Worm (Caenorhabditis elegans) whole organism, mixed stage, embryonic: ENCODE data around the gene R08F11.1.

ENCODE experiments used
- drap-1 ChIP-seq: fragments of 200-800 bp; sonication (Bioruptor generic); optimal IDR thresholded peaks from 3 replicates; lab custom pipeline; 2018; ENCODE audit warnings: mild to moderate bottlenecking, missing genetic modification characterization, missing compliant biosample characterization
- lin-13 ChIP-seq: fragments of 150-350 bp; optimal IDR thresholded peaks from 2 replicates; lab custom pipeline; 2014; ENCODE audit warnings: missing biosample characterization, missing genetic modification characterization
- lsy-2 ChIP-seq: fragments of 150-350 bp; optimal IDR thresholded peaks from 2 replicates; lab custom pipeline; 2014; ENCODE audit warnings: missing biosample characterization, missing genetic modification characterization
- mab-5 ChIP-seq: fragments of 150-350 bp; optimal IDR thresholded peaks from 2 replicates; lab custom pipeline; 2014; ENCODE audit warnings: missing biosample characterization, missing genetic modification characterization
- nhr-12 ChIP-seq: fragments of 150-350 bp; optimal IDR thresholded peaks from 2 replicates; lab custom pipeline; 2014; ENCODE audit warnings: missing biosample characterization, missing genetic modification characterization
- nhr-237 ChIP-seq: fragments of 150-350 bp; optimal IDR thresholded peaks from 2 replicates; lab custom pipeline; 2014; ENCODE audit warnings: missing biosample characterization, missing genetic modification characterization
- nhr-28 ChIP-seq: fragments of 150-350 bp; optimal IDR thresholded peaks from 2 replicates; lab custom pipeline; 2014; ENCODE audit warnings: missing biosample characterization, missing genetic modification characterization
- pha-4 ChIP-seq: fragments of 150-350 bp; optimal IDR thresholded peaks from 2 replicates; lab custom pipeline; 2018; ENCODE audit warnings: missing biosample characterization, missing genetic modification reagents, missing genetic modification characterization
- snpc-4 ChIP-seq: fragments of 150-350 bp; optimal IDR thresholded peaks from 2 replicates; lab custom pipeline; 2014; ENCODE audit warnings: missing biosample characterization, missing genetic modification characterization
- unc-62 ChIP-seq: fragments of 150-350 bp; optimal IDR thresholded peaks from 2 replicates; lab custom pipeline; 2014; ENCODE audit warnings: missing biosample characterization, missing genetic modification reagents, missing genetic modification characterization
- ztf-11 ChIP-seq: fragments of 150-350 bp; optimal IDR thresholded peaks from 2 replicates; lab custom pipeline; 2014; ENCODE audit warnings: missing biosample characterization, missing genetic modification characterization

DNA sequence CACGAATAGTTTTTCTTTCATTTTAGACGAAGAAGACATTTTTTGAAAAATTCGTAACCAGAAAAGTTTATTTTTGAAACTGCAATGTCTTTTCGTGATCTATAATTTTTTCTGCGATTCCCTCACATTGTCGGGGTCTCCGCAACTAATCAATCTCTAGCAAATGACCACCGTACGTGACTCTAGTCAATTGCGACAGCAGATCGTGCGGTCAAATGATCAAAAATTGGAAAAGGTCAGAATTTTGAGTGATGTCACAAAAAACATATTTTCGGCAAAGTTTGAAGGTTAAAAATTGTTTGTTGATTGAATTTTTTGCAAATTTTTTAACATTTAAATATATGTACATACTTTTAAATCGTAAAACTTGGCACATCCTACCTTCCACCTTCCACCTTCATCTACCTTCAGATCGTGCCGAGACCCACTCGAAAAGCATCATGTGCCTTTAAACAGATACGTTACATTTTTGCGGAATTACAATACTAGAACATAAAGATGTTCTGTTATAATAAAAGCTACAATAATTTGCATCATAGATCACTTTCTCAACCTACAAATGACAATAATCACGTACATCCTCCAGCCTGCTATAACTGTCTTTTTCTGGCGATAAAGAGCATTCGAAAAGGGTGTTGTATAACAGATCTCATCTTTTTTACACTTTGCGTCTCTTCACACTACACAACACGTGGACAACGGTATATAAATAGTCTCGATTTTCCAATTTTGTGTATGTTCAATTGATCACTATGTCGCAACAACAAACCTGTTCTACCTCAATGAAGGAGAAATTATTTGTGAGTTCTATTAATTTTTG lies 12.4 kb downstream of the R08F11.1 start, which contains the start of the genes R08E5.1 and rips-1:
- TF ChIP-seq unc-62 (GFP tag; lab: Kevin White, UChicago): no peak
- no peak for TF ChIP-seq nhr-237 (tag; lab: Kevin White, UChicago)
- TF ChIP-seq ztf-11 (tag; lab: Kevin White, UChicago): no peak
- TF ChIP-seq mab-5 (tag; lab: Kevin White, UChicago): no peak
- TF ChIP-seq pha-4 (tag; lab: Kevin White, UChicago): no peak
- no peak for TF ChIP-seq nhr-12 (tag; lab: Kevin White, UChicago)
- no peak for TF ChIP-seq snpc-4 (tag; lab: Kevin White, UChicago)
- no peak for TF ChIP-seq lin-13
- TF ChIP-seq lsy-2 (tag; lab: Kevin White, UChicago): no peak
- no peak for TF ChIP-seq drap-1 (GFP tag; lab: Kevin White, UChicago)
- no peak for TF ChIP-seq nhr-28
